Fruit fly (Drosophila melanogaster): ENCODE data around the gene Polr2C.

- TF ChIP-seq pnt (GFP tag; optimal IDR thresholded peaks at IDR 0.05) (no peak), fd64A (GFP tag; optimal IDR thresholded peaks at IDR 0.05) (no peak), Oli (tag; optimal IDR thresholded peaks at IDR 0.05) (no peak), zfh1 (GFP tag; IDR thresholded peaks at IDR 0.05) (no peak)
Observed at dm6 chr2L:13849125-13849524, 16.0 kb downstream of the Polr2C start, which contains the start of gene CG7968.

Data from whole organism, embryonic.